1 fruit fly cellular context compared by ENCODE assay signal in genomic region chr2L:19048912-19049311, dm6.
TF ChIP-seq lines count a peak whose summit lies in the region.

Gene CG10470 (plus strand): TSS chr2L:19049076.

TF ChIP-seq in whole organism, embryonic, 481 proteins besides CTCF, POLR2A, EP300 and RAD21 (continued from another document and continues in another):
- TF ChIP-seq bigmax (GFP tag; optimal IDR thresholded peaks at IDR 0.05; lab: Kevin White, UChicago) (no peak), Nf-YC (tag; optimal IDR thresholded peaks at IDR 0.05; lab: Kevin White, UChicago) (peak; percentile 19), CG30403 (GFP tag; optimal IDR thresholded peaks at IDR 0.05; lab: Kevin White, UChicago) (peak; percentile 32), peb (GFP tag; IDR thresholded peaks at IDR 0.05; lab: Robert Waterston, UW) (no peak), row (GFP tag; IDR thresholded peaks at IDR 0.05; lab: Robert Waterston, UW) (peak; percentile 54; the same call in 1 of the 3 replicates), knrl (GFP tag; IDR thresholded peaks at IDR 0.05; lab: Robert Waterston, UW; ENCODE audit: partially characterized antibody) (peak; percentile 70; the same call in 2 of the 3 replicates), CG10654 (GFP tag; optimal IDR thresholded peaks at IDR 0.05; lab: Kevin White, UChicago) (no peak), CG2875 (GFP tag; optimal IDR thresholded peaks at IDR 0.05; lab: Kevin White, UChicago) (no peak), otp (GFP tag; IDR thresholded peaks at IDR 0.05; lab: Robert Waterston, UW) (no peak), Lim3 (GFP tag; IDR thresholded peaks at IDR 0.05; lab: Robert Waterston, UW) (no peak), ftz-f1 (GFP tag; optimal IDR thresholded peaks at IDR 0.05; lab: Kevin White, UChicago) (no peak), CG2712 (tag; optimal IDR thresholded peaks at IDR 0.05; lab: Kevin White, UChicago) (peak; percentile 50), Sry-δ (GFP tag; optimal IDR thresholded peaks at IDR 0.05; lab: Kevin White, UChicago) (peak; percentile 71), Hmx (GFP tag; optimal IDR thresholded peaks at IDR 0.05; lab: Kevin White, UChicago) (no peak), stwl (tag; optimal IDR thresholded peaks at IDR 0.05; lab: Kevin White, UChicago) (peak; percentile 62), Poxn (GFP tag; IDR thresholded peaks at IDR 0.05; lab: Robert Waterston, UW) (no peak), GATAe (GFP tag; conservative IDR thresholded peaks at IDR 0.05; lab: Robert Waterston, UW) (no peak), CG16815 (GFP tag; optimal IDR thresholded peaks at IDR 0.05; lab: Kevin White, UChicago) (no peak), CG6683 (GFP tag; optimal IDR thresholded peaks at IDR 0.05; lab: Kevin White, UChicago) (no peak), Atf6 (GFP tag; IDR thresholded peaks at IDR 0.05; lab: Robert Waterston, UW) (no peak), CG12391 (tag; optimal IDR thresholded peaks at IDR 0.05; lab: Kevin White, UChicago) (peak; percentile 49), vnd (GFP tag; IDR thresholded peaks at IDR 0.05; lab: Robert Waterston, UW; ENCODE audit: partially characterized antibody) (peak; percentile 75), CG9215 (GFP tag; IDR thresholded peaks at IDR 0.05; lab: Robert Waterston, UW) (no peak), hkb (optimal IDR thresholded peaks at IDR 0.05; lab: Kevin White, UChicago) (no peak), hkb (GFP tag; IDR thresholded peaks at IDR 0.05; lab: Robert Waterston, UW) (no peak), CG7987 (GFP tag; optimal IDR thresholded peaks at IDR 0.05; lab: Kevin White, UChicago) (no peak), slp2 (GFP tag; optimal IDR thresholded peaks at IDR 0.05; lab: Kevin White, UChicago) (no peak), unpg (GFP tag; optimal IDR thresholded peaks at IDR 0.05; lab: Kevin White, UChicago) (peak; percentile 28), Atf-2 (GFP tag; optimal IDR thresholded peaks at IDR 0.05; lab: Kevin White, UChicago) (no peak), Dll (GFP tag; IDR thresholded peaks at IDR 0.05; lab: Robert Waterston, UW; ENCODE audit: partially characterized antibody) (peak; percentile 83), Abd-B (GFP tag; optimal IDR thresholded peaks at IDR 0.05; lab: Kevin White, UChicago) (no peak), Fer1 (GFP tag; optimal IDR thresholded peaks at IDR 0.05; lab: Kevin White, UChicago) (peak; percentile 13), Doc3 (GFP tag; IDR thresholded peaks at IDR 0.05; lab: Robert Waterston, UW; ENCODE audit: partially characterized antibody) (peak; percentile 74), Fer2 (tag; optimal IDR thresholded peaks at IDR 0.05; lab: Kevin White, UChicago) (no peak), CG10959 (GFP tag; IDR thresholded peaks at IDR 0.05; lab: Robert Waterston, UW) (no peak), Ets65A (GFP tag; lab: Kevin White, UChicago) (no peak), NC2α (GFP tag; optimal IDR thresholded peaks at IDR 0.05; lab: Kevin White, UChicago) (no peak), CG16813 (GFP tag; IDR thresholded peaks at IDR 0.05; lab: Robert Waterston, UW; ENCODE audit: partially characterized antibody) (peak; percentile 76), CG10209 (GFP tag; optimal IDR thresholded peaks at IDR 0.05; lab: Kevin White, UChicago) (no peak), ranshi (GFP tag; IDR thresholded peaks at IDR 0.05; lab: Robert Waterston, UW) (no peak), gcm (GFP tag; optimal IDR thresholded peaks at IDR 0.05; lab: Kevin White, UChicago) (peak; percentile 9), CG8388 (GFP tag; optimal IDR thresholded peaks at IDR 0.05; lab: Kevin White, UChicago) (peak; percentile 28), ttk (GFP tag; IDR thresholded peaks at IDR 0.05; lab: Robert Waterston, UW) (no peak), CG11560 (tag; IDR thresholded peaks at IDR 0.05; lab: Robert Waterston, UW) (no peak), Hr78 (GFP tag; optimal IDR thresholded peaks at IDR 0.05; lab: Kevin White, UChicago) (no peak), CG1832 (GFP tag; optimal IDR thresholded peaks at IDR 0.05; lab: Kevin White, UChicago) (no peak), CG31441 (GFP tag; IDR thresholded peaks at IDR 0.05; lab: Robert Waterston, UW) (peak; percentile 34; the same call in 1 of the 2 replicates), CG4707 (GFP tag; optimal IDR thresholded peaks at IDR 0.05; lab: Kevin White, UChicago) (no peak), CG17385 (GFP tag; optimal IDR thresholded peaks at IDR 0.05; lab: Kevin White, UChicago) (peak; percentile 14), ash1 (GFP tag; optimal IDR thresholded peaks at IDR 0.05; lab: Kevin White, UChicago) (no peak), CG11093 (GFP tag; IDR thresholded peaks at IDR 0.05; lab: Robert Waterston, UW) (no peak), cg (GFP tag; optimal IDR thresholded peaks at IDR 0.05; lab: Kevin White, UChicago) (no peak), Gug (GFP tag; IDR thresholded peaks at IDR 0.05; lab: Robert Waterston, UW) (no peak), CG12942 (GFP tag; optimal IDR thresholded peaks at IDR 0.05; lab: Kevin White, UChicago) (no peak), klu (GFP tag; IDR thresholded peaks at IDR 0.05; lab: Robert Waterston, UW) (no peak), CG8089 (GFP tag; optimal IDR thresholded peaks at IDR 0.05; lab: Kevin White, UChicago) (no peak), Atf3 (GFP tag; optimal IDR thresholded peaks at IDR 0.05; lab: Kevin White, UChicago) (no peak), slbo (GFP tag; IDR thresholded peaks at IDR 0.05; lab: Robert Waterston, UW) (no peak), CG14860 (GFP tag; IDR thresholded peaks at IDR 0.05; lab: Robert Waterston, UW; ENCODE audit: partially characterized antibody) (peak; percentile 79), maf-S (GFP tag; optimal IDR thresholded peaks at IDR 0.05; lab: Kevin White, UChicago) (no peak), pum (GFP tag; optimal IDR thresholded peaks at IDR 0.05; lab: Kevin White, UChicago) (no peak), disco-r (GFP tag; optimal IDR thresholded peaks at IDR 0.05; lab: Kevin White, UChicago) (no peak), CG11247 (GFP tag; IDR thresholded peaks at IDR 0.05; lab: Robert Waterston, UW) (no peak), bab2 (GFP tag; optimal IDR thresholded peaks at IDR 0.05; lab: Kevin White, UChicago) (no peak), sr (GFP tag; IDR thresholded peaks at IDR 0.05; lab: Robert Waterston, UW) (no peak), HLHmδ (GFP tag; optimal IDR thresholded peaks at IDR 0.05; lab: Kevin White, UChicago) (no peak), CG15601 (tag; optimal IDR thresholded peaks at IDR 0.05; lab: Kevin White, UChicago) (peak; percentile 28), Scr (GFP tag; IDR thresholded peaks at IDR 0.05; lab: Robert Waterston, UW; ENCODE audit: partially characterized antibody) (peak; percentile 83), CG4282 (GFP tag; optimal IDR thresholded peaks at IDR 0.05; lab: Kevin White, UChicago) (no peak), CG7745 (tag; optimal IDR thresholded peaks at IDR 0.05; lab: Kevin White, UChicago) (no peak), CG31388 (GFP tag; optimal IDR thresholded peaks at IDR 0.05; lab: Kevin White, UChicago) (no peak), CG9437 (GFP tag; optimal IDR thresholded peaks at IDR 0.05; lab: Kevin White, UChicago) (peak; percentile 77), Drgx (GFP tag; IDR thresholded peaks at IDR 0.05; lab: Robert Waterston, UW) (no peak), CG4730 (GFP tag; IDR thresholded peaks at IDR 0.05; lab: Robert Waterston, UW) (no peak), CG10267 (tag; optimal IDR thresholded peaks at IDR 0.05; lab: Kevin White, UChicago) (peak; percentile 69), odd (GFP tag; optimal IDR thresholded peaks at IDR 0.05; lab: Kevin White, UChicago) (no peak), CG9876 (GFP tag; optimal IDR thresholded peaks at IDR 0.05; lab: Kevin White, UChicago) (no peak), onecut (GFP tag; IDR thresholded peaks at IDR 0.05; lab: Robert Waterston, UW) (peak; percentile 20; the same call in 1 of the 2 replicates), CG10147 (GFP tag; optimal IDR thresholded peaks at IDR 0.05; lab: Kevin White, UChicago) (peak; percentile 13), CG12155 (GFP tag; optimal IDR thresholded peaks at IDR 0.05; lab: Kevin White, UChicago) (no peak), Dbx (GFP tag; IDR thresholded peaks at IDR 0.05; lab: Robert Waterston, UW) (no peak), nau (GFP tag; optimal IDR thresholded peaks at IDR 0.05; lab: Kevin White, UChicago) (no peak), dmrt99B (tag; optimal IDR thresholded peaks at IDR 0.05; lab: Kevin White, UChicago) (peak; percentile 23), da (GFP tag; optimal IDR thresholded peaks at IDR 0.05; lab: Kevin White, UChicago) (no peak), abd-A (tag; optimal IDR thresholded peaks at IDR 0.05; lab: Kevin White, UChicago) (no peak), ac (GFP tag; optimal IDR thresholded peaks at IDR 0.05; lab: Kevin White, UChicago) (no peak), CG8924 (tag; optimal IDR thresholded peaks at IDR 0.05; lab: Kevin White, UChicago) (peak; percentile 11), NFAT (GFP tag; IDR thresholded peaks at IDR 0.05; lab: Robert Waterston, UW) (no peak), zf30C (GFP tag; optimal IDR thresholded peaks at IDR 0.05; lab: Kevin White, UChicago) (peak; percentile 20), hbn (GFP tag; IDR thresholded peaks at IDR 0.05; lab: Robert Waterston, UW; ENCODE audit: partially characterized antibody) (peak; percentile 84), lilli (GFP tag; optimal IDR thresholded peaks at IDR 0.05; lab: Kevin White, UChicago) (peak; percentile 21), CG13624 (GFP tag; optimal IDR thresholded peaks at IDR 0.05; lab: Kevin White, UChicago) (no peak), repo (GFP tag; optimal IDR thresholded peaks at IDR 0.05; lab: Kevin White, UChicago) (no peak), CG6765 (GFP tag; optimal IDR thresholded peaks at IDR 0.05; lab: Kevin White, UChicago) (no peak), sens (GFP tag; lab: Kevin White, UChicago) (peak; percentile 87), CG43689 (GFP tag; IDR thresholded peaks at IDR 0.05; lab: Robert Waterston, UW) (no peak), Dref (GFP tag; IDR thresholded peaks at IDR 0.05; lab: Robert Waterston, UW) (peak; percentile 75), emc (GFP tag; optimal IDR thresholded peaks at IDR 0.05; lab: Kevin White, UChicago) (no peak), crc (GFP tag; optimal IDR thresholded peaks at IDR 0.05; lab: Kevin White, UChicago) (no peak), C15 (GFP tag; IDR thresholded peaks at IDR 0.05; lab: Robert Waterston, UW) (no peak), grau (tag; optimal IDR thresholded peaks at IDR 0.05; lab: Kevin White, UChicago) (peak; percentile 26), bbx (GFP tag; IDR thresholded peaks at IDR 0.05; lab: Robert Waterston, UW; ENCODE audit: partially characterized antibody) (peak; percentile 88), CG2199 (GFP tag; IDR thresholded peaks at IDR 0.05; lab: Robert Waterston, UW) (no peak), Hr3 (GFP tag; optimal IDR thresholded peaks at IDR 0.05; lab: Kevin White, UChicago) (no peak), Bgb (GFP tag; IDR thresholded peaks at IDR 0.05; lab: Robert Waterston, UW; ENCODE audit: partially characterized antibody) (peak; percentile 79), CG12236 (GFP tag; optimal IDR thresholded peaks at IDR 0.05; lab: Kevin White, UChicago) (no peak), amos (GFP tag; IDR thresholded peaks at IDR 0.05; lab: Robert Waterston, UW; ENCODE audit: partially characterized antibody) (peak; percentile 84), rib (GFP tag; IDR thresholded peaks at IDR 0.05; lab: Robert Waterston, UW) (no peak), oc (tag; optimal IDR thresholded peaks at IDR 0.05; lab: Kevin White, UChicago) (no peak), btn (GFP tag; optimal IDR thresholded peaks at IDR 0.05; lab: Kevin White, UChicago) (no peak), wor (GFP tag; IDR thresholded peaks at IDR 0.05; lab: Robert Waterston, UW) (no peak), CG34224 (GFP tag; IDR thresholded peaks at IDR 0.05; lab: Robert Waterston, UW; ENCODE audit: partially characterized antibody) (peak; percentile 84), Optix (GFP tag; IDR thresholded peaks at IDR 0.05; lab: Robert Waterston, UW) (no peak), trh (GFP tag; optimal IDR thresholded peaks at IDR 0.05; lab: Kevin White, UChicago) (no peak), Sin3A (optimal IDR thresholded peaks at IDR 0.05; lab: Kevin White, UChicago) (no peak), ems (GFP tag; optimal IDR thresholded peaks at IDR 0.05; lab: Kevin White, UChicago) (no peak), CG12659 (GFP tag; optimal IDR thresholded peaks at IDR 0.05; lab: Kevin White, UChicago) (peak; percentile 24), CG30020 (tag; optimal IDR thresholded peaks at IDR 0.05; lab: Kevin White, UChicago) (peak; percentile 47), gce (GFP tag; IDR thresholded peaks at IDR 0.05; lab: Robert Waterston, UW) (no peak), nmo (GFP tag; optimal IDR thresholded peaks at IDR 0.05; lab: Kevin White, UChicago) (peak; percentile 23), sisA (GFP tag; IDR thresholded peaks at IDR 0.05; lab: Robert Waterston, UW) (no peak), CG18011 (GFP tag; optimal IDR thresholded peaks at IDR 0.05; lab: Kevin White, UChicago) (no peak), lmd (GFP tag; IDR thresholded peaks at IDR 0.05; lab: Robert Waterston, UW) (no peak), CG15073 (GFP tag; optimal IDR thresholded peaks at IDR 0.05; lab: Kevin White, UChicago) (no peak), Hand (GFP tag; optimal IDR thresholded peaks at IDR 0.05; lab: Kevin White, UChicago) (no peak), Spps (tag; optimal IDR thresholded peaks at IDR 0.05; lab: Kevin White, UChicago) (no peak), ewg (GFP tag; optimal IDR thresholded peaks at IDR 0.05; lab: Kevin White, UChicago) (no peak), sd (tag; optimal IDR thresholded peaks at IDR 0.05; lab: Kevin White, UChicago) (no peak), CG3065 (GFP tag; optimal IDR thresholded peaks at IDR 0.05; lab: Kevin White, UChicago) (no peak), CG15269 (tag; optimal IDR thresholded peaks at IDR 0.05; lab: Kevin White, UChicago) (peak; percentile 53), Camta (GFP tag; optimal IDR thresholded peaks at IDR 0.05; lab: Kevin White, UChicago) (no peak), fd64A (GFP tag; optimal IDR thresholded peaks at IDR 0.05; lab: Kevin White, UChicago) (no peak), run (tag; optimal IDR thresholded peaks at IDR 0.05; lab: Kevin White, UChicago) (no peak), CG8765 (GFP tag; IDR thresholded peaks at IDR 0.05; lab: Robert Waterston, UW) (no peak), CG11456 (GFP tag; IDR thresholded peaks at IDR 0.05; lab: Robert Waterston, UW) (no peak), CG1233 (GFP tag; optimal IDR thresholded peaks at IDR 0.05; lab: Kevin White, UChicago) (no peak), Elba2 (GFP tag; optimal IDR thresholded peaks at IDR 0.05; lab: Kevin White, UChicago) (no peak), CG13424 (tag; optimal IDR thresholded peaks at IDR 0.05; lab: Kevin White, UChicago) (peak; percentile 19)
